Fruit fly (Drosophila melanogaster) whole organism, embryonic: Measurements from ENCODE around the gene CG10376.
A peak's percentile ranks its signal among the peaks of the same experiment; 100 is the strongest.

ENCODE experiments used
- Abd-B ChIP-seq: fragments of 200-800 bp; sonication (Bioruptor generic); optimal IDR thresholded peaks from 2 replicates; lab custom pipeline; 2018; ENCODE audit warnings: missing biosample characterization, mild to moderate bottlenecking, missing genetic modification characterization, moderate library complexity
- BtbVII ChIP-seq: fragments of 200-800 bp; sonication (Bioruptor generic); optimal IDR thresholded peaks from 3 replicates; lab custom pipeline; 2017; ENCODE audit warnings: missing biosample characterization, mild to moderate bottlenecking, missing genetic modification characterization
- CG10543 ChIP-seq: fragments of 200-800 bp; sonication (Bioruptor generic); optimal IDR thresholded peaks from 3 replicates; lab custom pipeline; 2017; ENCODE audit warnings: missing biosample characterization, mild to moderate bottlenecking, missing genetic modification characterization, moderate library complexity
- CG11696 ChIP-seq: fragments of 200-800 bp; sonication (Bioruptor generic); IDR thresholded peaks from 2 replicates; pipeline ENCODE4 v1.3.6; 2022; ENCODE audit warnings: missing biosample characterization, missing genetic modification characterization
- CG12155 ChIP-seq: fragments of 200-800 bp; sonication (Bioruptor generic); optimal IDR thresholded peaks from 3 replicates; lab custom pipeline; 2016; ENCODE audit warnings: missing biosample characterization, missing genetic modification characterization
- CG12659 ChIP-seq: fragments of 200-800 bp; sonication (Bioruptor generic); optimal IDR thresholded peaks from 3 replicates; lab custom pipeline; 2017; ENCODE audit warnings: mild to moderate bottlenecking, missing biosample characterization, missing genetic modification reagents, missing genetic modification characterization
- CG12942 ChIP-seq: fragments of 200-800 bp; sonication (Bioruptor generic); optimal IDR thresholded peaks from 3 replicates; lab custom pipeline; 2016; ENCODE audit warnings: missing biosample characterization, missing genetic modification characterization
- CG13287 ChIP-seq: fragments of 200-800 bp; sonication (Bioruptor generic); IDR thresholded peaks from 2 replicates; pipeline ENCODE4 v1.3.6; 2022; ENCODE audit warnings: missing biosample characterization, missing genetic modification characterization; ENCODE audit not compliant: partially characterized antibody
- CG14441 ChIP-seq: fragments of 200-800 bp; sonication (Bioruptor generic); IDR thresholded peaks from 2 replicates; pipeline ENCODE4 v1.3.6; 2022; ENCODE audit warnings: missing biosample characterization, missing genetic modification characterization
- CG14667 ChIP-seq: fragments of 200-800 bp; sonication (Bioruptor generic); IDR thresholded peaks from 2 replicates; pipeline ENCODE4 v1.3.6; 2022; ENCODE audit warnings: missing biosample characterization, missing genetic modification characterization
- CG14710 ChIP-seq: fragments of 200-800 bp; sonication (Bioruptor generic); optimal IDR thresholded peaks from 3 replicates; lab custom pipeline; 2019; ENCODE audit warnings: missing biosample characterization, mild to moderate bottlenecking, missing genetic modification characterization, moderate library complexity
- CG16815 ChIP-seq: fragments of 200-800 bp; sonication (Bioruptor generic); optimal IDR thresholded peaks from 3 replicates; lab custom pipeline; 2017; ENCODE audit warnings: missing biosample characterization, mild to moderate bottlenecking, missing genetic modification characterization
- CG18599 ChIP-seq: fragments of 200-800 bp; sonication (Bioruptor generic); optimal IDR thresholded peaks from 3 replicates; lab custom pipeline; 2017; ENCODE audit warnings: missing biosample characterization, missing genetic modification characterization, mild to moderate bottlenecking, moderate library complexity, missing genetic modification reagents
- CG2116 ChIP-seq: fragments of 200-800 bp; sonication (Bioruptor generic); optimal IDR thresholded peaks from 3 replicates; lab custom pipeline; 2018; ENCODE audit warnings: missing biosample characterization, mild to moderate bottlenecking, missing genetic modification characterization
- CG30431 ChIP-seq: fragments of 200-800 bp; sonication (Bioruptor generic); optimal IDR thresholded peaks from 2 replicates; lab custom pipeline; 2017; ENCODE audit warnings: missing biosample characterization, missing genetic modification characterization
- CG34224 ChIP-seq: fragments of 200-800 bp; sonication (Bioruptor generic); IDR thresholded peaks from 3 replicates; pipeline ENCODE4 v1.3.6; 2022; ENCODE audit warnings: missing biosample characterization, missing genetic modification characterization; ENCODE audit not compliant: partially characterized antibody
- CG4404 ChIP-seq: fragments of 200-800 bp; sonication (Bioruptor generic); IDR thresholded peaks from 2 replicates; pipeline ENCODE4 v1.3.6; 2022; ENCODE audit warnings: missing biosample characterization, missing genetic modification characterization
- CG4730 ChIP-seq: fragments of 200-800 bp; sonication (Bioruptor generic); IDR thresholded peaks from 2 replicates; pipeline ENCODE4 v1.3.6; 2022; ENCODE audit warnings: missing biosample characterization, missing genetic modification characterization
- CG6791 ChIP-seq: fragments of 200-800 bp; sonication (Bioruptor generic); IDR thresholded peaks from 3 replicates; pipeline ENCODE4 v1.3.6; 2022; ENCODE audit warnings: missing biosample characterization, missing genetic modification characterization; ENCODE audit not compliant: partially characterized antibody
- CG8290 ChIP-seq, 3 experiments: fragments of 200-800 bp; sonication (Bioruptor generic); optimal IDR thresholded peaks; 2 replicates each; lab custom pipeline; 2016 to 2019; ENCODE audit warnings: missing biosample characterization in 3 of 3, missing genetic modification characterization in 3 of 3, mild to moderate bottlenecking in 2 of 3, moderate library complexity in 1 of 3
- CG8765 ChIP-seq: fragments of 200-800 bp; sonication (Bioruptor generic); IDR thresholded peaks from 2 replicates; pipeline ENCODE4 v1.3.6; 2022; ENCODE audit warnings: missing biosample characterization, missing genetic modification characterization
- CG9215 ChIP-seq: fragments of 200-800 bp; sonication (Bioruptor generic); IDR thresholded peaks from 2 replicates; pipeline ENCODE4 v1.3.6; 2022; ENCODE audit warnings: missing biosample characterization, missing genetic modification characterization
- Chrac-16 ChIP-seq: fragments of 200-800 bp; sonication (Bioruptor generic); optimal IDR thresholded peaks from 3 replicates; lab custom pipeline; 2016; ENCODE audit warnings: missing biosample characterization, missing genetic modification characterization
- Dref ChIP-seq: fragments of 200-800 bp; sonication (Bioruptor generic); IDR thresholded peaks from 2 replicates; pipeline ENCODE4 v1.3.6; 2022; ENCODE audit warnings: missing biosample characterization, missing genetic modification characterization
- Drgx ChIP-seq: fragments of 200-800 bp; sonication (Bioruptor generic); IDR thresholded peaks from 2 replicates; pipeline ENCODE4 v1.3.6; 2022; ENCODE audit warnings: missing biosample characterization, missing genetic modification characterization
- E2f2 ChIP-seq: fragments of 200-800 bp; sonication (Bioruptor generic); IDR thresholded peaks from 2 replicates; pipeline ENCODE4 v1.3.6; 2022; ENCODE audit warnings: missing biosample characterization, missing genetic modification characterization
- Ets65A ChIP-seq: fragments of 200-800 bp; sonication (Bioruptor generic); peaks from one replicate; lab custom pipeline; 2016; ENCODE audit warnings: missing biosample characterization, missing genetic modification characterization
- Fer1 ChIP-seq: fragments of 200-800 bp; sonication (Bioruptor generic); optimal IDR thresholded peaks from 2 replicates; lab custom pipeline; 2017; ENCODE audit warnings: missing biosample characterization, mild to moderate bottlenecking, missing genetic modification characterization
- GATAe ChIP-seq: fragments of 200-800 bp; sonication (Bioruptor generic); conservative IDR thresholded peaks from 2 replicates; pipeline ENCODE4 v1.3.6; 2022; ENCODE audit warnings: missing biosample characterization, missing genetic modification characterization
- HLH4C ChIP-seq: fragments of 200-800 bp; sonication (Bioruptor generic); IDR thresholded peaks from 3 replicates; pipeline ENCODE4 v1.3.6; 2022; ENCODE audit warnings: missing biosample characterization, missing genetic modification characterization; ENCODE audit not compliant: partially characterized antibody
- Lhr ChIP-seq: fragments of 200-800 bp; sonication (Bioruptor generic); optimal IDR thresholded peaks from 3 replicates; lab custom pipeline; 2017; ENCODE audit warnings: mild to moderate bottlenecking, missing biosample characterization, missing genetic modification reagents, missing genetic modification characterization
- MESR4 ChIP-seq: fragments of 200-800 bp; sonication (Bioruptor generic); optimal IDR thresholded peaks from 2 replicates; lab custom pipeline; 2018; ENCODE audit warnings: missing biosample characterization, mild to moderate bottlenecking, missing genetic modification characterization, moderate library complexity
- NK7.1 ChIP-seq: fragments of 200-800 bp; sonication (Bioruptor generic); optimal IDR thresholded peaks from 3 replicates; lab custom pipeline; 2016; ENCODE audit warnings: missing biosample characterization, missing genetic modification characterization
- Nf-YB ChIP-seq: fragments of 200-800 bp; sonication (Bioruptor generic); optimal IDR thresholded peaks from 3 replicates; lab custom pipeline; 2019; ENCODE audit warnings: missing biosample characterization, mild to moderate bottlenecking, missing genetic modification characterization, moderate library complexity
- Nf-YC ChIP-seq: fragments of 200-800 bp; optimal IDR thresholded peaks from 3 replicates; lab custom pipeline; 2019; ENCODE audit warnings: missing biosample characterization, mild to moderate bottlenecking, missing genetic modification characterization, moderate library complexity
- Ptx1 ChIP-seq: fragments of 200-800 bp; sonication (Bioruptor generic); IDR thresholded peaks from 2 replicates; pipeline ENCODE4 v1.3.6; 2022; ENCODE audit warnings: missing biosample characterization, missing genetic modification characterization
- Rfx ChIP-seq: fragments of 200-800 bp; sonication (Bioruptor generic); IDR thresholded peaks from 2 replicates; pipeline ENCODE4 v1.3.6; 2022; ENCODE audit warnings: missing biosample characterization, missing genetic modification characterization
- Sox100B ChIP-seq: fragments of 200-800 bp; sonication (Bioruptor generic); optimal IDR thresholded peaks from 3 replicates; lab custom pipeline; 2018; ENCODE audit warnings: missing biosample characterization, mild to moderate bottlenecking, missing genetic modification characterization
- TFAM ChIP-seq: fragments of 200-800 bp; sonication (Bioruptor generic); optimal IDR thresholded peaks from 2 replicates; lab custom pipeline; 2017; ENCODE audit warnings: missing biosample characterization, missing genetic modification characterization, inconsistent platforms
- amos ChIP-seq: fragments of 200-800 bp; sonication (Bioruptor generic); IDR thresholded peaks from 2 replicates; pipeline ENCODE4 v1.3.6; 2022; ENCODE audit warnings: missing biosample characterization, missing genetic modification characterization; ENCODE audit not compliant: partially characterized antibody
- ato ChIP-seq: fragments of 200-800 bp; sonication (Bioruptor generic); IDR thresholded peaks from 2 replicates; pipeline ENCODE4 v1.3.6; 2022; ENCODE audit warnings: missing biosample characterization, missing genetic modification characterization; ENCODE audit not compliant: partially characterized antibody
- bcd ChIP-seq: fragments of 200-800 bp; sonication (Bioruptor generic); optimal IDR thresholded peaks from 2 replicates; lab custom pipeline; 2017; ENCODE audit warnings: missing biosample characterization, mild to moderate bottlenecking, missing genetic modification characterization
- dpn ChIP-seq, 2 experiments: fragments of 200-800 bp; sonication (Bioruptor generic); optimal IDR thresholded peaks; 3 replicates each; lab custom pipeline; 2016; ENCODE audit warnings: missing biosample characterization in 2 of 2, missing genetic modification characterization in 2 of 2
- hbn ChIP-seq: fragments of 200-800 bp; sonication (Bioruptor generic); IDR thresholded peaks from 2 replicates; pipeline ENCODE4 v1.3.6; 2022; ENCODE audit warnings: missing biosample characterization, missing genetic modification characterization; ENCODE audit not compliant: partially characterized antibody
- inv ChIP-seq: fragments of 200-800 bp; sonication (Bioruptor generic); IDR thresholded peaks from 2 replicates; pipeline ENCODE4 v1.3.6; 2022; ENCODE audit warnings: missing biosample characterization, missing genetic modification characterization; ENCODE audit not compliant: partially characterized antibody
- pfk ChIP-seq: fragments of 200-800 bp; sonication (Bioruptor generic); optimal IDR thresholded peaks from 2 replicates; lab custom pipeline; 2018; ENCODE audit warnings: missing biosample characterization, mild to moderate bottlenecking, missing genetic modification characterization, moderate library complexity
- psq ChIP-seq: fragments of 200-800 bp; sonication (Bioruptor generic); optimal IDR thresholded peaks from 2 replicates; lab custom pipeline; 2017; ENCODE audit warnings: missing biosample characterization, missing genetic modification characterization
- pzg ChIP-seq: fragments of 200-800 bp; sonication (Bioruptor generic); optimal IDR thresholded peaks from 3 replicates; lab custom pipeline; 2018; ENCODE audit warnings: missing biosample characterization, mild to moderate bottlenecking, missing genetic modification characterization, moderate library complexity
- sqz ChIP-seq: fragments of 200-800 bp; sonication (Bioruptor generic); optimal IDR thresholded peaks from 3 replicates; lab custom pipeline; 2018; ENCODE audit warnings: missing biosample characterization, mild to moderate bottlenecking, missing genetic modification characterization
- vvl ChIP-seq: fragments of 200-800 bp; sonication (Bioruptor generic); IDR thresholded peaks from 2 replicates; pipeline ENCODE4 v1.3.6; 2022; ENCODE audit warnings: missing biosample characterization, missing genetic modification characterization

The CG10376 gene

DNA sequence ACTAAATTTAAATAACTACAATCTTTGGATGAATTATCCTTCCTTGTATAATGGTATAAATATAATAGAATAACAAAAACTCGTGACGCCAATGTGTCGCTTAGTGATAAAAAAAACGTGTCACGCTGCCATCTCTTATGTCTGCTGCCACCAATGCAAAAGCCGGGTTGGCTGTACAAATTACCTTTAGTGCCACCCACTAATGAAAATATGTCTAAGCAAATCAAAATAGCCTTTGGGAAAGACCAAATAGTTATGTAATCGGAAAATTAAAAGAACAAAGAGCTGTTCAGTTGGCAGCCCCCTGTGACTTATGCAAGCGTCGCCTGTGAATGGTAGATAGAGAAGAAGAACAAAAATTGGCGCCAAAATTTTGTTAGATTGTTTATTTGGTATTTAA is 13.5 kb downstream of the CG10376 start, which contains the start of gene CG10336 (continued):
- TF ChIP-seq CG2116 (GFP tag; lab: Kevin White, UChicago) (peak; percentile 60), psq (GFP tag; lab: Kevin White, UChicago) (no peak), CG14667 (no peak), Fer1 (GFP tag; lab: Kevin White, UChicago) (no peak), ato (GFP tag; lab: Robert Waterston, UW) (0 out of 2 replicates have a peak, but pooled peaks have one; percentile 25), pfk (GFP tag; lab: Kevin White, UChicago) (no peak), sqz (GFP tag; lab: Kevin White, UChicago) (peak; percentile 33), NK7.1 (GFP tag; lab: Kevin White, UChicago) (no peak), Dref (GFP tag; lab: Robert Waterston, UW) (peak; percentile 34; the same call in 1 of the 2 replicates), CG34224 (peak; percentile 47), Sox100B (no peak), Lhr (GFP tag; lab: Kevin White, UChicago) (peak; percentile 9), E2f2 (GFP tag; lab: Robert Waterston, UW) (peak; percentile 91), HLH4C (GFP tag; lab: Robert Waterston, UW) (0 out of 3 replicates have a peak, but pooled peaks have one; percentile 8), CG30431 (no peak), CG13287 (peak; percentile 60), CG14441 (no peak), CG6791 (GFP tag; lab: Robert Waterston, UW) (peak; percentile 56; the same call in 2 of the 3 replicates), CG14710 (peak; percentile 21), TFAM (GFP tag; lab: Kevin White, UChicago) (no peak), CG4404 (no peak), amos (peak; percentile 62; the same call in 1 of the 2 replicates), CG4730 (GFP tag; lab: Robert Waterston, UW) (no peak), CG8290 (GFP tag; optimal IDR thresholded peaks at IDR 0.05; lab: Kevin White, UChicago) (no peak), CG8290 (tag; optimal IDR thresholded peaks at IDR 0.05; lab: Kevin White, UChicago) (peak in 1 of 2 experiments; percentile 1), CG16815 (GFP tag; lab: Kevin White, UChicago) (no peak), CG12942 (no peak), GATAe (GFP tag; lab: Robert Waterston, UW) (no peak), dpn (GFP tag; optimal IDR thresholded peaks at IDR 0.05; lab: Kevin White, UChicago) (no peak), Nf-YB (peak; percentile 2), Nf-YC (tag; lab: Kevin White, UChicago) (no peak), Chrac-16 (peak; percentile 0), CG9215 (GFP tag; lab: Robert Waterston, UW) (no peak), inv (GFP tag; lab: Robert Waterston, UW) (peak; percentile 61), Abd-B (no peak), bcd (GFP tag; lab: Kevin White, UChicago) (no peak), vvl (GFP tag; lab: Robert Waterston, UW) (peak; percentile 48), CG10543 (GFP tag; lab: Kevin White, UChicago) (no peak), CG11696 (GFP tag; lab: Robert Waterston, UW) (no peak), CG8765 (no peak), BtbVII (no peak), pzg (GFP tag; lab: Kevin White, UChicago) (peak; percentile 67), MESR4 (GFP tag; lab: Kevin White, UChicago) (peak; percentile 64), CG18599 (no peak), Drgx (GFP tag; lab: Robert Waterston, UW) (no peak), CG12155 (GFP tag; lab: Kevin White, UChicago) (no peak), Rfx (GFP tag; lab: Robert Waterston, UW) (peak; percentile 18; the same call in 1 of the 2 replicates), CG12659 (no peak), Ets65A (GFP tag; lab: Kevin White, UChicago) (no peak), Ptx1 (GFP tag; lab: Robert Waterston, UW) (no peak), hbn (peak; percentile 59)
